Worm (Caenorhabditis elegans): ENCODE data around the gene rbg-3.
A peak's percentile ranks its signal among the peaks of the same experiment; 100 is the strongest.
"Not testable (repeated sequence)": the region's sequence is repeated elsewhere in the genome, so short reads cannot be mapped to it uniquely, and the experiment has no call there.

rbg-3 gene

DNA sequence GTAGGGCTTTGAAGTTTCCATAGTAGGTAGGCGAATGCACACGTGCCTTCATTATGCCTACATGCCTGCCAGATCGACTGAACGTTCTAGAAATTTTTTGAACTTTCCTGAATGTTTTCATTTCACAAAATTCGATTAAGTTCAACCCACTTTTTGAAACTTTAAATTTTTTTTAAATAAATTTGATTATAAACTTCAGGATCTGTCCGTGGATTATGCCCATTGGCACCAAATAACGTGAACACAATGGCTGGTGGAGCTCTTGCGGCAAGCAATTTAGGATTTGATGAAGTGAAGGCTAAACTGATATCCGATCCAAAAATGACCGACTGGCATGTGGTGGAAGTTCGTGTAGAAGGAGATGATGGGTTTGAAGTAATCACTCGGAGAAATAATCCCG, 18.8 kb upstream of the rbg-3 start, which contains the start of gene F17C8.7:
Gene F17C8.7 (plus strand): TSS at position 301 of the 400 bp plus-strand sequence.
- TF ChIP-seq tab-1 (GFP tag; IDR thresholded peaks at IDR 0.05) (no peak), ref-1 (GFP tag; conservative IDR thresholded peaks at IDR 0.05) (no peak), flt-1 (GFP tag; IDR thresholded peaks at IDR 0.05) (no peak), med-1 (GFP tag; optimal IDR thresholded peaks at IDR 0.05; ENCODE audit: insufficient read depth) (no peak), ztf-29 (GFP tag; IDR thresholded peaks at IDR 0.05) (no peak), T22C8.4 (GFP tag; IDR thresholded peaks at IDR 0.05) (no peak), ztf-23 (GFP tag; IDR thresholded peaks at IDR 0.05) (no peak), klf-2 (GFP tag; conservative IDR thresholded peaks at IDR 0.05) (no peak), cog-1 (tag; optimal IDR thresholded peaks at IDR 0.05) (no peak)

DNA sequence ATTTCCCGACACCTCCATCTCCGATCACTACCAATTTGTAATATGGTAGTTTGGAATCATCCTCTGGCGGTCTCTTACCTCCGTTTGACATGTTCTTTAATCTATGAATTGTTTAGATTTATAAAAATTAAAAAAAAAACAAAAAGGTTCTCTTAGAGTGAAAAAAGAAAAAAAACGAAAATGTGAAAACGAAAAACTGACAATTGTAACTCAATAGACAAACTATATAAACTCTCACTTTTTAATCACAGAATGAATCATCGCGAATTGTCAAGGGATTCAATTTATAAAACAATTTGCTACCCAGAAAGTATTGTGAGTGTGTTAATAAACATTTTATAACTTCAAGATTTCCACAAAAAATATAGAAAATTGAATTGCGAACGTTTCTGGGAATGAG, 14.2 kb upstream of the rbg-3 start, which contains the start of gene ras-2:
Gene ras-2 (minus strand): TSS at position 101 of the 400 bp plus-strand sequence.
- TF ChIP-seq cog-1 (tag; optimal IDR thresholded peaks at IDR 0.05) (no peak), ztf-29 (GFP tag; IDR thresholded peaks at IDR 0.05) (no peak)

DNA sequence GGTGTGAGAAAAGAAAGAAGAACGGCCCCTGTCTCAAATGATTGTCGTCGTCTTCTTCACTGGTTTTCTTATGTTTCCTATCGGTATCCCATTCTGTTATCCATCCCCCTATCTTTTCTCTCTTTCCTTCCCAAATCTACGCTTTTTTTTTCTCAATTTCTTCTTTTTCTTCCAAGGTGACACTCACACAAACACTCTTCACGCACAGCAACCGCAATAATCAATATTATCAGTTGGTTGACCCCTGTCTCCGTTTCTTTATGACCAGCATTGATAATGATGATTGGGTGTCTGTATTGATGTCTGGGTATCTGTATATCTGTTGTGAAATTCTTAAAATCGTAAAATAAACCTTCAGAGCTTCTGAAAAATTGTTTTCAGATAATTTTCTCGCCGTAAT, 13.4 kb upstream of the rbg-3 start:
- TF ChIP-seq flt-1 (GFP tag; IDR thresholded peaks at IDR 0.05) (no peak), ztf-29 (GFP tag; IDR thresholded peaks at IDR 0.05) (no peak), tab-1 (GFP tag; IDR thresholded peaks at IDR 0.05) (no peak), T22C8.4 (GFP tag; IDR thresholded peaks at IDR 0.05) (no peak), med-1 (GFP tag; optimal IDR thresholded peaks at IDR 0.05; ENCODE audit: insufficient read depth) (no peak), cog-1 (tag; optimal IDR thresholded peaks at IDR 0.05) (no peak), klf-2 (GFP tag; conservative IDR thresholded peaks at IDR 0.05) (no peak), ref-1 (GFP tag; conservative IDR thresholded peaks at IDR 0.05) (no peak), ztf-23 (GFP tag; IDR thresholded peaks at IDR 0.05) (no peak)

DNA sequence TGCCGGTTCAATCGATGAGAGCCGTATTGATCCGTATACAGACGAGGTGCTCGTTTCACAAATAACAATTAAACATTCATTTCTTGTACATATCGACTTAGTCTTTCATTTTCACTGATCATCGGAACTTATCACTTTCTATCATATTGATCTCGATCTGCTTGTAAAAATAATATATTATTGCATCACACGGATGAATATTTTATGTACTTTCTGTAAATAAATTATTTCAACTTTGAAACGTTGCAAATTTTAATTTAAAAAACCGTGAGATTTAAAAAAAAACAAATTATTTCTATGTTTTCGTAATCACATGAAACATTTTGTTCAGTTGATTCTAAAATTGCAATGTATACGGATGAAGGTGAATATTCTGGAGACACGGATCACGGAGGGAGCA, 11.6 kb upstream of the rbg-3 start, which contains the start of gene twk-6:
Gene twk-6 (plus strand): TSS at position 301 of the 400 bp plus-strand sequence.
- not testable (repeated sequence) for TF ChIP-seq ztf-23 (GFP tag; IDR thresholded peaks at IDR 0.05); klf-2 (GFP tag; conservative IDR thresholded peaks at IDR 0.05); tab-1 (GFP tag; IDR thresholded peaks at IDR 0.05)

DNA sequence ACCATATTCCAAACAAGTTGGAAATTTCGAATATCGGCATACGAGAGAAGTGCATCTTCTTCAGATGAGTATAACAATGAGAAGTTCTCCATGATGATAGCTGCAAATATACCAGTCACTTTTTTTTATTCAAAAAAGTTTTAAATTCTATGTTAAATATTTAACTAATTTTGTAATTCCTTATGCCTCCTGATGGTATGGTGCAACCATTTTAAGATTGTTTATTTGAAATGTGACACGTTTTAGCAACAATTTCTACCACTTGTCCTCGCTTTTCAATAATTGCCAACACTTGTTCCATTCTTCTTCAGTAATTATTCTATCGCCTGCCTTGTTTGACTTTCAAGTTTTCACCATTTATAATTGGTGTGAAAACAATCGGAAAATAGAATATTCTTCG, 8.3 kb upstream of the rbg-3 start, which contains the start of gene F17C8.6:
Gene F17C8.6 (minus strand): TSS at position 101 of the 400 bp plus-strand sequence.
- TF ChIP-seq ztf-23 (GFP tag; IDR thresholded peaks at IDR 0.05) (no peak), T22C8.4 (GFP tag; IDR thresholded peaks at IDR 0.05) (no peak), med-1 (GFP tag; optimal IDR thresholded peaks at IDR 0.05; ENCODE audit: insufficient read depth) (no peak), klf-2 (GFP tag; conservative IDR thresholded peaks at IDR 0.05) (no peak), flt-1 (GFP tag; IDR thresholded peaks at IDR 0.05) (no peak), tab-1 (GFP tag; IDR thresholded peaks at IDR 0.05) (no peak), ztf-29 (GFP tag; IDR thresholded peaks at IDR 0.05) (no peak), cog-1 (tag; optimal IDR thresholded peaks at IDR 0.05) (no peak)

DNA sequence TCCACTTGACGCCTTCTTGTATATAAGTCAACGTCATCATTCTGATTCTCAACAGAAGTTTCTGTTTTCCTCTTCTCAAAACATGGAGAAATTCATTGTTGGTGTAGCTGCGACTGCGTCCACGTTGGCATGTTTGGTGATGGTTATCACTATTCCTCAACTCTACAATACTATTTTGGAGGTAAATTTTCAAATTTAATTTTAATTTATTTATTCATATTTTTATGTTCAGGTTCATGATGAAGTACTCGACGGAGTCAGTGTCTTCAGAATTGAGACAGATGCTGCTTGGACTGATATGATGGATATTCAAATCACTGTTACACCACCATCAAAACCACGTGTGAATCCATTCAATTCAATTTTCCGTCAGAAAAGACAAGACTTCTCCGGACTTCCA, 6.1 kb upstream of the rbg-3 start, which contains the start of gene col-89:
Gene col-89 (plus strand): TSS at position 19 of the 400 bp plus-strand sequence.
- no peak for TF ChIP-seq med-1 (GFP tag; optimal IDR thresholded peaks at IDR 0.05; ENCODE audit: insufficient read depth)
- no peak for TF ChIP-seq ztf-29 (GFP tag; IDR thresholded peaks at IDR 0.05)
- no peak for TF ChIP-seq tab-1 (GFP tag; IDR thresholded peaks at IDR 0.05)
- TF ChIP-seq cog-1 (tag; optimal IDR thresholded peaks at IDR 0.05), result no peak
- TF ChIP-seq flt-1 (GFP tag; IDR thresholded peaks at IDR 0.05), result no peak
- TF ChIP-seq T22C8.4 (GFP tag; IDR thresholded peaks at IDR 0.05), result no peak
- no peak for TF ChIP-seq klf-2 (GFP tag; conservative IDR thresholded peaks at IDR 0.05)
- TF ChIP-seq ztf-23 (GFP tag; IDR thresholded peaks at IDR 0.05), result no peak
- TF ChIP-seq ref-1 (GFP tag; conservative IDR thresholded peaks at IDR 0.05), result no peak

DNA sequence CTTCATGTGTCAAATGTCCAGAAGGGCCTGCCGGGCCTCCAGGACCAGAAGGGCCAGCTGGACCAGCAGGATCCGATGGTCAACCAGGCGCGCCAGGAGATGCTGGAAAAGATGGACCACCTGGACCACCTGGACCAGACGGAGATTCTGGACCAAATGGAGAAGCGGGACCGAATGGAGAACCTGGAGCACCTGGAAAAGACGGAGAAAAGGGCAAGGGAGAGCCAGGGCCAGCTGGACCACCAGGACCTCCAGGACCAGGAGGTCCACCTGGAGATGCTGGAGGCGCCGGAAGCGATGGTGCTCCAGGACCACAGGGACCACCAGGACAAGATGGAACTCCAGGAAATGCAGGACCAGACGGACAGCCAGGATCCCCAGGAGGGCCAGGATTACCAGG, 5.6 kb upstream of the rbg-3 start:
- TF ChIP-seq klf-2 (GFP tag; conservative IDR thresholded peaks at IDR 0.05), result 0 out of 2 replicates have a peak, but pooled peaks have one; percentile 5
- no peak for TF ChIP-seq T22C8.4 (GFP tag; IDR thresholded peaks at IDR 0.05)

DNA sequence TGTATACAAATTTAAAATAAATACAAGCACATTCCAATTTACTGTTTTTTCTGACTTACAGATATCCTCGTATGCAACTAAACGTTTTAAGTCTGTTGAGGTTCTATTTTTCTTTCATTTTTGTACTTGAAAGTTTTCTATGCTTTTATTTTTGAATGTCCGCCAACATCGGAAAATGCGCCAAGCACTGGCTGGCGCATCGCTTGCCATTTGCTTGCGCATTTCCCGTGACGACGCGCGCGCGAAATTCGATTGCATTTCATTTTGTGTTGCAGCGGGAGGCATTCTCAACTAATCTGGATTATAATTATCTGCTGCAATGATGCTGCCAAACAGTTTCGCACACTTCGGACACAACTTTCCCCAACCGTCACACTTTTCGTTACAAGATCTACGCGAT, 2.8 kb downstream of the rbg-3 start, which contains the start of gene fbxl-2:
Gene fbxl-2 (plus strand): TSS at position 278 of the 400 bp plus-strand sequence.
- TF ChIP-seq med-1 (GFP tag; optimal IDR thresholded peaks at IDR 0.05; ENCODE audit: insufficient read depth) (peak; percentile 39), flt-1 (GFP tag; IDR thresholded peaks at IDR 0.05) (peak; percentile 87), ztf-23 (GFP tag; IDR thresholded peaks at IDR 0.05) (peak; percentile 86), ref-1 (GFP tag; conservative IDR thresholded peaks at IDR 0.05) (0 out of 2 replicates have a peak, but pooled peaks have one; percentile 35), T22C8.4 (GFP tag; IDR thresholded peaks at IDR 0.05) (peak; percentile 72), tab-1 (GFP tag; IDR thresholded peaks at IDR 0.05) (peak; percentile 86), klf-2 (GFP tag; conservative IDR thresholded peaks at IDR 0.05) (peak; percentile 77; the same call in 1 of the 2 replicates), ztf-29 (GFP tag; IDR thresholded peaks at IDR 0.05) (peak; percentile 66), cog-1 (tag; optimal IDR thresholded peaks at IDR 0.05) (peak; percentile 81)

DNA sequence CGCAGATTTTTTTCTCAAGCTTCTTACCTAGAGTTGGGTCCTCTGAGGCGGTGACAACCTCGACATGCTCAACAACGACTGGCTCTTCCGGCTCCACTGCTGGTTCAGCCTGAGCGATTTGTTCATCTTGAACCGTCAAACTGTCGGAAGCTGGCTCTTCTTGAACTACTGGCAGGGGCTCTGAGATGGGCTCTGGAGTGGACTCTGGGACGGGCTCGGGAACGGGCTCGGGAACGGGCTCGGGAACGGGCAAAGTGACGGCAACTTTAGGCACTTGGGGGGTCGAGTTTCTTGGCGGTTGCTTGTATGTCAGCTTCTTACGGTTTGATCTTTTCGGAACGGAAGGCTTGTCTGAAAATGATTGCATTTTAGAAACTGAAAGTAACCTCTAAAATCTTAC, 8.6 kb downstream of the rbg-3 start:
- TF ChIP-seq med-1 (GFP tag; optimal IDR thresholded peaks at IDR 0.05; ENCODE audit: insufficient read depth) (no peak), cog-1 (tag; optimal IDR thresholded peaks at IDR 0.05) (no peak), tab-1 (GFP tag; IDR thresholded peaks at IDR 0.05) (no peak), ztf-23 (GFP tag; IDR thresholded peaks at IDR 0.05) (no peak), ztf-29 (GFP tag; IDR thresholded peaks at IDR 0.05) (no peak), T22C8.4 (GFP tag; IDR thresholded peaks at IDR 0.05) (no peak), ref-1 (GFP tag; conservative IDR thresholded peaks at IDR 0.05) (no peak), klf-2 (GFP tag; conservative IDR thresholded peaks at IDR 0.05) (no peak), flt-1 (GFP tag; IDR thresholded peaks at IDR 0.05) (no peak)

DNA sequence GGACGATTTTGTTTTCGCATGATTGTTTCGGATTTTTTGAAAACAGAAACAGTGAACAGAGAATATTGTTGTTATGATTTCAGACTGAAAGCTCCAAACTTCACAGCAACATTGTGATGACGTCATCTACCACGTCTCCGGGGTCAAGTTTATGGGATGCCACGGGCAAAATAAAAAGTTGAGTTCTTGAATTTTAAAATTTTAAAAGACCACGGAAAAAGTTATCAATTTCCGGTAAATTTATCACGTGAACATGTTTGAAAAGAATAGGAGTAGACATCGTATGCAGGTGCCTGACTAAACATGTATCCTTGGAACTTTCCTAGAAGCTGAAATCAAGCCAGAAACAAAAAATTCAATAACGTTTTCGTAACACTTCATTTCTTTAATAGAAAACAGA, 9.3 kb downstream of the rbg-3 start, which contains the start of gene B0393.4:
Gene B0393.4 (minus strand): TSS at position 101 of the 400 bp plus-strand sequence.
- no peak for TF ChIP-seq klf-2 (GFP tag; conservative IDR thresholded peaks at IDR 0.05)
- no peak for TF ChIP-seq ztf-29 (GFP tag; IDR thresholded peaks at IDR 0.05)
- TF ChIP-seq T22C8.4 (GFP tag; IDR thresholded peaks at IDR 0.05), result no peak
- TF ChIP-seq ztf-23 (GFP tag; IDR thresholded peaks at IDR 0.05), result no peak
- TF ChIP-seq tab-1 (GFP tag; IDR thresholded peaks at IDR 0.05), result no peak
- no peak for TF ChIP-seq cog-1 (tag; optimal IDR thresholded peaks at IDR 0.05)
- TF ChIP-seq ref-1 (GFP tag; conservative IDR thresholded peaks at IDR 0.05), result no peak
- TF ChIP-seq flt-1 (GFP tag; IDR thresholded peaks at IDR 0.05), result no peak
- TF ChIP-seq med-1 (GFP tag; optimal IDR thresholded peaks at IDR 0.05; ENCODE audit: insufficient read depth), result no peak
